Fruit fly (Drosophila melanogaster): ENCODE results near the gene CG11686.
A peak's percentile ranks its signal among the peaks of the same experiment; 100 is the strongest.

Gene CG11686

dm6 chr3R:13258696-13259567 lies 1.2 kb upstream of the CG11686 start, which contains the start of gene Ace (continued):
- no peak for TF ChIP-seq Blimp-1 (GFP tag; optimal IDR thresholded peaks at IDR 0.05)
- no peak for TF ChIP-seq Vsx1 (GFP tag; optimal IDR thresholded peaks at IDR 0.05)
- TF ChIP-seq HLH4C (GFP tag; IDR thresholded peaks at IDR 0.05; ENCODE audit: partially characterized antibody): no peak
- TF ChIP-seq kay (GFP tag; optimal IDR thresholded peaks at IDR 0.05): no peak
- no peak for TF ChIP-seq CG32767 (GFP tag; IDR thresholded peaks at IDR 0.05)
- peak; percentile 66 for TF ChIP-seq onecut (GFP tag; IDR thresholded peaks at IDR 0.05)
- TF ChIP-seq ERR (GFP tag; optimal IDR thresholded peaks at IDR 0.05): no peak
- no peak for TF ChIP-seq Ssrp (tag; optimal IDR thresholded peaks at IDR 0.05)
- no peak for TF ChIP-seq CG30403 (GFP tag; optimal IDR thresholded peaks at IDR 0.05)
- TF ChIP-seq stwl (tag; optimal IDR thresholded peaks at IDR 0.05): no peak
- no peak for TF ChIP-seq bbx (GFP tag; IDR thresholded peaks at IDR 0.05; ENCODE audit: partially characterized antibody)
- TF ChIP-seq CG7357 (GFP tag; IDR thresholded peaks at IDR 0.05): no peak
- no peak for TF ChIP-seq gce (GFP tag; IDR thresholded peaks at IDR 0.05)
- no peak for TF ChIP-seq sob (GFP tag; IDR thresholded peaks at IDR 0.05)
- TF ChIP-seq CG4730 (GFP tag; IDR thresholded peaks at IDR 0.05): no peak
- peak in 1 of 2 experiments; percentile 40 for TF ChIP-seq crp (GFP tag; optimal IDR thresholded peaks at IDR 0.05)
- TF ChIP-seq toy (GFP tag; IDR thresholded peaks at IDR 0.05): no peak
- no peak for TF ChIP-seq Myb (GFP tag; optimal IDR thresholded peaks at IDR 0.05)
- TF ChIP-seq CG3065 (GFP tag; optimal IDR thresholded peaks at IDR 0.05): no peak
- peak; percentile 19 for TF ChIP-seq CG12659 (GFP tag; optimal IDR thresholded peaks at IDR 0.05)
- TF ChIP-seq slbo (GFP tag; IDR thresholded peaks at IDR 0.05): no peak
- TF ChIP-seq tna (GFP tag; IDR thresholded peaks at IDR 0.05; ENCODE audit: partially characterized antibody): no peak
- TF ChIP-seq CG3995 (GFP tag; optimal IDR thresholded peaks at IDR 0.05): no peak
- no peak for TF ChIP-seq unpg (GFP tag; optimal IDR thresholded peaks at IDR 0.05)
- no peak for TF ChIP-seq CG14050 (GFP tag; IDR thresholded peaks at IDR 0.05)
- no peak for TF ChIP-seq NfI (GFP tag; optimal IDR thresholded peaks at IDR 0.05)
- no peak for TF ChIP-seq CG18262 (tag; optimal IDR thresholded peaks at IDR 0.05)
- TF ChIP-seq ara (GFP tag; IDR thresholded peaks at IDR 0.05): no peak
- no peak for TF ChIP-seq exex (tag; optimal IDR thresholded peaks at IDR 0.05)
- no peak for TF ChIP-seq Awh (GFP tag; IDR thresholded peaks at IDR 0.05)
- no peak for TF ChIP-seq ro (GFP tag; IDR thresholded peaks at IDR 0.05)
- TF ChIP-seq gsb-n (tag; optimal IDR thresholded peaks at IDR 0.05): no peak
- no peak for TF ChIP-seq vnd (GFP tag; IDR thresholded peaks at IDR 0.05; ENCODE audit: partially characterized antibody)
- peak; percentile 26 for TF ChIP-seq Med (GFP tag)
- peak; percentile 7; the same call in 1 of the 2 replicates for TF ChIP-seq Adf1 (GFP tag; IDR thresholded peaks at IDR 0.05)
- no peak for TF ChIP-seq pfk (GFP tag; optimal IDR thresholded peaks at IDR 0.05)
- no peak for TF ChIP-seq Bteb2 (GFP tag; optimal IDR thresholded peaks at IDR 0.05)
- TF ChIP-seq CG8924 (tag; optimal IDR thresholded peaks at IDR 0.05): no peak
- TF ChIP-seq ash1 (GFP tag; optimal IDR thresholded peaks at IDR 0.05): no peak
- no peak for TF ChIP-seq MESR4 (GFP tag; optimal IDR thresholded peaks at IDR 0.05)
- TF ChIP-seq CG15479 (GFP tag; optimal IDR thresholded peaks at IDR 0.05): no peak
- TF ChIP-seq shn (GFP tag; optimal IDR thresholded peaks at IDR 0.05): no peak
- TF ChIP-seq gem (tag; optimal IDR thresholded peaks at IDR 0.05): no peak
- no peak for TF ChIP-seq her (GFP tag; optimal IDR thresholded peaks at IDR 0.05)
- no peak for TF ChIP-seq luna (GFP tag; optimal IDR thresholded peaks at IDR 0.05)
- TF ChIP-seq CG14014 (GFP tag; IDR thresholded peaks at IDR 0.05): no peak
- TF ChIP-seq Sin3A (optimal IDR thresholded peaks at IDR 0.05): no peak
- peak; percentile 11 for TF ChIP-seq ATbp (GFP tag; optimal IDR thresholded peaks at IDR 0.05)
- no peak for TF ChIP-seq sc (optimal IDR thresholded peaks at IDR 0.05)
- TF ChIP-seq sc (GFP tag; optimal IDR thresholded peaks at IDR 0.05): no peak

Measured in whole organism, embryonic.